Worm (Caenorhabditis elegans) whole organism, L3 larva: Measurements from ENCODE around the gene ins-13.

Source experiments
- ama-1 ChIP-seq: fragments of 150-350 bp; optimal IDR thresholded peaks from 2 replicates; lab custom pipeline; 2018
- elt-3 ChIP-seq, 3 experiments: fragments of 150-350 bp in 1 of 3; sonication (generic microtip) in 2 of 3; optimal IDR thresholded peaks; 2 replicates in 2 of 3; 4 replicates in 1 of 3; lab custom pipeline; 2014 to 2017; ENCODE audit warnings: missing biosample characterization in 3 of 3, missing genetic modification characterization in 3 of 3
- nhr-237 ChIP-seq: fragments of 150-350 bp; optimal IDR thresholded peaks from 2 replicates; lab custom pipeline; 2014; ENCODE audit warnings: missing biosample characterization, missing genetic modification characterization
- nhr-77 ChIP-seq: fragments of 150-350 bp; optimal IDR thresholded peaks from 2 replicates; lab custom pipeline; 2014; ENCODE audit warnings: missing biosample characterization, missing genetic modification characterization
- snpc-4 ChIP-seq: fragments of 150-350 bp; optimal IDR thresholded peaks from 2 replicates; lab custom pipeline; 2014; ENCODE audit warnings: missing biosample characterization, missing genetic modification characterization
- unc-62 ChIP-seq: fragments of 150-350 bp; sonication (generic microtip); optimal IDR thresholded peaks from 4 replicates; lab custom pipeline; 2014; ENCODE audit warnings: missing biosample characterization, missing genetic modification reagents, missing genetic modification characterization
- zag-1 ChIP-seq: fragments of 150-350 bp; optimal IDR thresholded peaks from 2 replicates; lab custom pipeline; 2014; ENCODE audit warnings: missing biosample characterization, missing genetic modification characterization
- ztf-11 ChIP-seq: fragments of 150-350 bp; optimal IDR thresholded peaks from 2 replicates; lab custom pipeline; 2014; ENCODE audit warnings: missing biosample characterization, missing genetic modification characterization

- no peak for TF ChIP-seq elt-3 (tag; optimal IDR thresholded peaks at IDR 0.05; lab: Kevin White, UChicago)
- no peak for TF ChIP-seq ztf-11 (tag; lab: Kevin White, UChicago)
- no peak for TF ChIP-seq snpc-4 (tag; lab: Kevin White, UChicago)
- TF ChIP-seq unc-62 (GFP tag; lab: Kevin White, UChicago), result no peak
- no peak for TF ChIP-seq ama-1 (lab: Kevin White, UChicago)
- TF ChIP-seq nhr-77 (tag; lab: Kevin White, UChicago), result no peak
- no peak for TF ChIP-seq nhr-237 (tag; lab: Kevin White, UChicago)
- no peak for TF ChIP-seq zag-1 (tag; lab: Kevin White, UChicago)
These were observed 46.9 kb upstream of the ins-13 start for ce11 chrII:5591558-5591957.
